Worm (Caenorhabditis elegans) whole organism, late embryonic: ENCODE data around the gene grdn-1.

ENCODE experiments used
- ceh-6 ChIP-seq: fragments of 200-800 bp; sonication (Bioruptor generic); optimal IDR thresholded peaks from 2 replicates; lab custom pipeline; 2018; ENCODE audit warnings: mild to moderate bottlenecking, missing genetic modification characterization, missing compliant biosample characterization
- dve-1 ChIP-seq: sonication (generic microtip); optimal IDR thresholded peaks from 2 replicates; lab custom pipeline; 2017; ENCODE audit warnings: antibody characterized with exemption, mild to moderate bottlenecking, missing genetic modification characterization, missing compliant biosample characterization
- pat-9 ChIP-seq: fragments of 200-800 bp; sonication (Bioruptor generic); optimal IDR thresholded peaks from 2 replicates; lab custom pipeline; 2018; ENCODE audit warnings: mild to moderate bottlenecking, missing genetic modification characterization, moderate library complexity, missing compliant biosample characterization
- pha-2 ChIP-seq: sonication (generic microtip); optimal IDR thresholded peaks from 2 replicates; lab custom pipeline; 2017; ENCODE audit warnings: mild to moderate bottlenecking, missing genetic modification characterization, missing compliant biosample characterization
- pqm-1 ChIP-seq: sonication (generic microtip); optimal IDR thresholded peaks from 2 replicates; lab custom pipeline; 2016; ENCODE audit warnings: missing genetic modification characterization, missing compliant biosample characterization
- pros-1 ChIP-seq: fragments of 150-350 bp; optimal IDR thresholded peaks from 2 replicates; lab custom pipeline; 2014; ENCODE audit warnings: missing biosample characterization, missing genetic modification reagents, missing genetic modification characterization
- rnt-1 ChIP-seq: sonication (generic microtip); optimal IDR thresholded peaks from 2 replicates; lab custom pipeline; 2016; ENCODE audit warnings: missing genetic modification characterization, missing compliant biosample characterization
- unc-86 ChIP-seq: sonication (generic microtip); optimal IDR thresholded peaks from 2 replicates; lab custom pipeline; 2016; ENCODE audit warnings: missing genetic modification characterization, missing compliant biosample characterization
- zip-5 ChIP-seq: sonication (generic microtip); optimal IDR thresholded peaks from 2 replicates; lab custom pipeline; 2016; ENCODE audit warnings: missing genetic modification characterization, missing compliant biosample characterization

ce11 chrV:18658914-18659313, 66.4 kb downstream of the grdn-1 start:
- TF ChIP-seq pqm-1 (no peak), pros-1 (no peak), pha-2 (tag; lab: Kevin White, UChicago) (no peak), rnt-1 (tag; lab: Kevin White, UChicago) (no peak), unc-86 (tag; lab: Kevin White, UChicago) (no peak), pat-9 (tag; lab: Kevin White, UChicago) (no peak), zip-5 (tag; lab: Kevin White, UChicago) (no peak), ceh-6 (GFP tag; lab: Kevin White, UChicago) (no peak), dve-1 (tag; lab: Kevin White, UChicago) (no peak)
